Fruit fly (Drosophila melanogaster) whole organism, prepupa: ENCODE data around the gene Mur29B.

Experiments used
- CG10631 ChIP-seq: fragments of 200-800 bp; sonication (Bioruptor generic); optimal IDR thresholded peaks from 2 replicates; lab custom pipeline; 2016; ENCODE audit warnings: missing biosample characterization, missing genetic modification characterization
- CG10669 ChIP-seq: fragments of 200-800 bp; sonication (Bioruptor generic); optimal IDR thresholded peaks from 3 replicates; lab custom pipeline; 2018; ENCODE audit warnings: missing biosample characterization, mild to moderate bottlenecking, missing genetic modification characterization, moderate library complexity
- CG11902 ChIP-seq: fragments of 200-800 bp; sonication (Bioruptor generic); optimal IDR thresholded peaks from 3 replicates; lab custom pipeline; 2016; ENCODE audit warnings: missing biosample characterization, missing genetic modification characterization
- CG15336 ChIP-seq: fragments of 200-800 bp; sonication (Bioruptor generic); IDR thresholded peaks from 2 replicates; pipeline ENCODE4 v1.3.6; 2022; ENCODE audit warnings: missing biosample characterization, missing genetic modification characterization
- CG1621 ChIP-seq: fragments of 200-800 bp; sonication (Bioruptor generic); optimal IDR thresholded peaks from 3 replicates; lab custom pipeline; 2018; ENCODE audit warnings: missing biosample characterization, mild to moderate bottlenecking, missing genetic modification characterization
- CG16779 ChIP-seq: fragments of 200-800 bp; sonication (Bioruptor generic); optimal IDR thresholded peaks from 3 replicates; lab custom pipeline; 2017; ENCODE audit warnings: missing biosample characterization, mild to moderate bottlenecking, missing genetic modification characterization
- CG31627 ChIP-seq: fragments of 200-800 bp; sonication (Bioruptor generic); optimal IDR thresholded peaks from 3 replicates; lab custom pipeline; 2016; ENCODE audit warnings: missing biosample characterization, missing genetic modification characterization
- CG34406 ChIP-seq: fragments of 200-800 bp; sonication (Bioruptor generic); optimal IDR thresholded peaks from 3 replicates; lab custom pipeline; 2016; ENCODE audit warnings: missing biosample characterization, missing genetic modification characterization
- CG3919 ChIP-seq: fragments of 200-800 bp; sonication (Bioruptor generic); optimal IDR thresholded peaks from 3 replicates; lab custom pipeline; 2016; ENCODE audit warnings: missing biosample characterization, missing genetic modification characterization
- CG4318 ChIP-seq: fragments of 200-800 bp; sonication (Bioruptor generic); optimal IDR thresholded peaks from 3 replicates; lab custom pipeline; 2017; ENCODE audit warnings: missing biosample characterization, mild to moderate bottlenecking, missing genetic modification characterization
- CG6808 ChIP-seq: fragments of 200-800 bp; sonication (Bioruptor generic); optimal IDR thresholded peaks from 3 replicates; lab custom pipeline; 2017; ENCODE audit warnings: missing biosample characterization, missing genetic modification characterization, mild to moderate bottlenecking, moderate library complexity, missing genetic modification reagents
- CG6854 ChIP-seq: fragments of 200-800 bp; sonication (Bioruptor generic); optimal IDR thresholded peaks from 2 replicates; lab custom pipeline; 2017; ENCODE audit warnings: missing biosample characterization, mild to moderate bottlenecking, missing genetic modification characterization
- Eip75B ChIP-seq: fragments of 200-800 bp; sonication (Bioruptor generic); optimal IDR thresholded peaks from 3 replicates; lab custom pipeline; 2016; ENCODE audit warnings: missing biosample characterization, missing genetic modification characterization
- Eip93F ChIP-seq: fragments of 200-800 bp; sonication (Bioruptor generic); optimal IDR thresholded peaks from 2 replicates; lab custom pipeline; 2016; ENCODE audit warnings: missing biosample characterization, mild to moderate bottlenecking, missing genetic modification characterization
- Ets21C ChIP-seq: fragments of 200-800 bp; sonication (Bioruptor generic); optimal IDR thresholded peaks from 3 replicates; lab custom pipeline; 2016; ENCODE audit warnings: missing biosample characterization, missing genetic modification characterization
- Ets96B ChIP-seq: fragments of 200-800 bp; optimal IDR thresholded peaks from 2 replicates; lab custom pipeline; 2019; ENCODE audit warnings: missing biosample characterization, mild to moderate bottlenecking, missing genetic modification characterization, moderate library complexity
- Gug ChIP-seq: fragments of 200-800 bp; sonication (Bioruptor generic); IDR thresholded peaks from 2 replicates; pipeline ENCODE4 v1.3.6; 2022; ENCODE audit warnings: missing biosample characterization, missing genetic modification characterization
- Hr38 ChIP-seq: sonication (Bioruptor generic); optimal IDR thresholded peaks from 2 replicates; lab custom pipeline; 2016; ENCODE audit warnings: missing biosample characterization, missing genetic modification characterization
- Hr39 ChIP-seq: fragments of 200-800 bp; sonication (Bioruptor generic); optimal IDR thresholded peaks from 2 replicates; lab custom pipeline; 2016; ENCODE audit warnings: missing biosample characterization, missing genetic modification characterization
- Hr4 ChIP-seq: fragments of 200-800 bp; sonication (Bioruptor generic); optimal IDR thresholded peaks from 3 replicates; lab custom pipeline; 2016; ENCODE audit warnings: missing biosample characterization, missing genetic modification characterization
- Lpt ChIP-seq: fragments of 200-800 bp; sonication (Bioruptor generic); optimal IDR thresholded peaks from 3 replicates; lab custom pipeline; 2016; ENCODE audit warnings: missing biosample characterization, missing genetic modification characterization
- OdsH ChIP-seq: fragments of 200-800 bp; sonication (Bioruptor generic); optimal IDR thresholded peaks from 3 replicates; lab custom pipeline; 2016; ENCODE audit warnings: missing biosample characterization, missing genetic modification characterization
- Smox ChIP-seq: fragments of 200-800 bp; sonication (Bioruptor generic); optimal IDR thresholded peaks from 3 replicates; lab custom pipeline; 2016; ENCODE audit warnings: missing biosample characterization, missing genetic modification characterization
- Sox102F ChIP-seq: fragments of 200-800 bp; sonication (Bioruptor generic); optimal IDR thresholded peaks from 2 replicates; lab custom pipeline; 2016; ENCODE audit warnings: missing biosample characterization, mild to moderate bottlenecking, missing genetic modification characterization
- Sox14 ChIP-seq: fragments of 200-800 bp; sonication (Bioruptor generic); optimal IDR thresholded peaks from 3 replicates; lab custom pipeline; 2016; ENCODE audit warnings: missing biosample characterization, missing genetic modification characterization
- Sox15 ChIP-seq: fragments of 200-800 bp; sonication (Bioruptor generic); optimal IDR thresholded peaks from 3 replicates; lab custom pipeline; 2016; ENCODE audit warnings: missing biosample characterization, missing genetic modification characterization
- achi ChIP-seq: fragments of 200-800 bp; sonication (Bioruptor generic); optimal IDR thresholded peaks from 3 replicates; lab custom pipeline; 2016; ENCODE audit warnings: missing biosample characterization, missing genetic modification characterization
- cyc ChIP-seq: fragments of 200-800 bp; sonication (Bioruptor generic); optimal IDR thresholded peaks from 3 replicates; lab custom pipeline; 2016; ENCODE audit warnings: missing biosample characterization, missing genetic modification characterization
- dac ChIP-seq: fragments of 200-800 bp; sonication (Bioruptor generic); optimal IDR thresholded peaks from 2 replicates; lab custom pipeline; 2017; ENCODE audit warnings: missing biosample characterization, mild to moderate bottlenecking, missing genetic modification characterization
- dsx ChIP-seq: fragments of 200-800 bp; optimal IDR thresholded peaks from 3 replicates; lab custom pipeline; 2019; ENCODE audit warnings: missing biosample characterization, mild to moderate bottlenecking, missing genetic modification characterization, moderate library complexity; ENCODE audit not compliant: poor library complexity, severe bottlenecking
- eg ChIP-seq: fragments of 200-800 bp; sonication (Bioruptor generic); IDR thresholded peaks from 3 replicates; pipeline ENCODE4 v1.3.6; 2022; ENCODE audit warnings: missing biosample characterization, missing genetic modification characterization
- esn ChIP-seq: fragments of 200-800 bp; sonication (Bioruptor generic); optimal IDR thresholded peaks from 2 replicates; lab custom pipeline; 2016; ENCODE audit warnings: missing biosample characterization, mild to moderate bottlenecking, missing genetic modification characterization, moderate library complexity
- fkh ChIP-seq: fragments of 200-800 bp; sonication (Bioruptor generic); optimal IDR thresholded peaks from 3 replicates; lab custom pipeline; 2017; ENCODE audit warnings: missing biosample characterization, mild to moderate bottlenecking, missing genetic modification characterization, moderate library complexity
- lz ChIP-seq: fragments of 200-800 bp; sonication (Bioruptor generic); optimal IDR thresholded peaks from 3 replicates; lab custom pipeline; 2016; ENCODE audit warnings: missing biosample characterization, missing genetic modification characterization
- net ChIP-seq: fragments of 200-800 bp; sonication (Bioruptor generic); optimal IDR thresholded peaks from 3 replicates; lab custom pipeline; 2016; ENCODE audit warnings: missing biosample characterization, missing genetic modification characterization
- salr ChIP-seq, 2 experiments: fragments of 200-800 bp; sonication (Bioruptor generic); optimal IDR thresholded peaks; 3 replicates each; lab custom pipeline; 2016 to 2018; ENCODE audit warnings: missing biosample characterization in 2 of 2, missing genetic modification characterization in 2 of 2, mild to moderate bottlenecking in 1 of 2
- spab ChIP-seq: fragments of 200-800 bp; sonication (Bioruptor generic); optimal IDR thresholded peaks from 2 replicates; lab custom pipeline; 2017; ENCODE audit warnings: missing biosample characterization, mild to moderate bottlenecking, missing genetic modification characterization, missing genetic modification reagents
- ss ChIP-seq, 2 experiments: fragments of 200-800 bp; sonication (Bioruptor generic); optimal IDR thresholded peaks; 2 replicates in 1 of 2; 3 replicates in 1 of 2; lab custom pipeline; 2017 to 2018; ENCODE audit warnings: mild to moderate bottlenecking in 2 of 2, missing biosample characterization in 2 of 2, missing genetic modification characterization in 2 of 2, moderate library complexity in 1 of 2
- svp ChIP-seq: fragments of 200-800 bp; sonication (Bioruptor generic); peaks from one replicate; lab custom pipeline; 2016; ENCODE audit warnings: missing biosample characterization, missing genetic modification characterization
- topi ChIP-seq: fragments of 200-800 bp; sonication (Bioruptor generic); optimal IDR thresholded peaks from 3 replicates; lab custom pipeline; 2016; ENCODE audit warnings: missing biosample characterization, missing genetic modification characterization
- vri ChIP-seq: fragments of 200-800 bp; sonication (Bioruptor generic); optimal IDR thresholded peaks from 3 replicates; lab custom pipeline; 2016; ENCODE audit warnings: missing biosample characterization, mild to moderate bottlenecking, missing genetic modification characterization

Gene Mur29B

dm6 chr2L:8362273-8362954 is 10.4 kb downstream of the Mur29B start, which contains the start of gene CG7627 (continued):
- peak; percentile 55 for TF ChIP-seq Gug (GFP tag; lab: Robert Waterston, UW)
- TF ChIP-seq Sox14, result peak; percentile 72
- peak; percentile 73 for TF ChIP-seq Hr39 (GFP tag; lab: Kevin White, UChicago)
- peak; percentile 51 for TF ChIP-seq fkh (GFP tag; lab: Kevin White, UChicago)
- TF ChIP-seq CG34406 (GFP tag; lab: Kevin White, UChicago), result peak; percentile 51
- peak; percentile 16 for TF ChIP-seq Lpt (GFP tag; lab: Kevin White, UChicago)
- peak; percentile 73 for TF ChIP-seq net (GFP tag; lab: Kevin White, UChicago)
- peak; percentile 58 for TF ChIP-seq Hr4 (GFP tag; lab: Kevin White, UChicago)
- TF ChIP-seq CG6808, result peak; percentile 64
- peak; percentile 71 for TF ChIP-seq topi (GFP tag; lab: Kevin White, UChicago)
- peak; percentile 66 for TF ChIP-seq CG15336
- no peak for TF ChIP-seq Hr38
- TF ChIP-seq spab (GFP tag; lab: Kevin White, UChicago), result peak; percentile 53
- peak; percentile 8 for TF ChIP-seq CG1621 (tag; lab: Kevin White, UChicago)
- peak; percentile 7 for TF ChIP-seq CG16779 (tag; lab: Kevin White, UChicago)
- TF ChIP-seq Eip75B (GFP tag; lab: Kevin White, UChicago), result peak; percentile 58
- TF ChIP-seq OdsH (GFP tag; lab: Kevin White, UChicago), result peak; percentile 65
- TF ChIP-seq esn (GFP tag; lab: Kevin White, UChicago), result peak; percentile 84
- TF ChIP-seq CG10631 (GFP tag; lab: Kevin White, UChicago), result peak; percentile 35

dm6 chr2L:8362955-8363285 is 10.9 kb downstream of the Mur29B start:
- TF ChIP-seq svp (GFP tag; lab: Kevin White, UChicago) (no peak), topi (GFP tag; lab: Kevin White, UChicago) (no peak), eg (GFP tag; lab: Robert Waterston, UW) (peak; percentile 6; the same call in 2 of the 3 replicates), CG10669 (GFP tag; lab: Kevin White, UChicago) (no peak), CG11902 (GFP tag; lab: Kevin White, UChicago) (no peak), salr (GFP tag; optimal IDR thresholded peaks at IDR 0.05; lab: Kevin White, UChicago) (peak in 1 of 2 experiments; percentile 24), dac (GFP tag; lab: Kevin White, UChicago) (no peak)

dm6 chr2L:8364006-8364956 is 12.3 kb downstream of the Mur29B start, which contains the start of the genes RpS13 and CSN8:
Gene RpS13 (minus strand): TSS chr2L:8364662.
Gene CSN8 (plus strand): TSS chr2L:8364855.
- TF ChIP-seq salr (GFP tag; optimal IDR thresholded peaks at IDR 0.05; lab: Kevin White, UChicago) (no peak), lz (GFP tag; lab: Kevin White, UChicago) (peak; percentile 15), Hr38 (no peak), Ets21C (no peak), cyc (GFP tag; lab: Kevin White, UChicago) (no peak), esn (GFP tag; lab: Kevin White, UChicago) (peak; percentile 36), CG1621 (tag; lab: Kevin White, UChicago) (peak; percentile 49), CG6854 (no peak), dsx (GFP tag; lab: Kevin White, UChicago) (no peak), CG31627 (GFP tag; lab: Kevin White, UChicago) (no peak), Hr4 (GFP tag; lab: Kevin White, UChicago) (no peak), CG6808 (no peak), achi (GFP tag; lab: Kevin White, UChicago) (peak; percentile 100), Sox14 (peak; percentile 34), net (GFP tag; lab: Kevin White, UChicago) (no peak), Eip93F (GFP tag; lab: Kevin White, UChicago) (no peak), Hr39 (GFP tag; lab: Kevin White, UChicago) (peak; percentile 7), CG15336 (no peak), svp (GFP tag; lab: Kevin White, UChicago) (no peak), Smox (GFP tag; lab: Kevin White, UChicago) (peak; percentile 7), CG34406 (GFP tag; lab: Kevin White, UChicago) (no peak), CG3919 (no peak), Sox15 (no peak), Lpt (GFP tag; lab: Kevin White, UChicago) (no peak), dac (GFP tag; lab: Kevin White, UChicago) (no peak), CG4318 (GFP tag; lab: Kevin White, UChicago) (no peak), OdsH (GFP tag; lab: Kevin White, UChicago) (no peak), CG10631 (GFP tag; lab: Kevin White, UChicago) (no peak), fkh (GFP tag; lab: Kevin White, UChicago) (peak; percentile 53), Sox102F (GFP tag; lab: Kevin White, UChicago) (no peak), ss (GFP tag; optimal IDR thresholded peaks at IDR 0.05; lab: Kevin White, UChicago) (peak in 1 of 2 experiments; percentile 9), Eip75B (GFP tag; lab: Kevin White, UChicago) (no peak), vri (no peak), Ets96B (tag; lab: Kevin White, UChicago) (no peak)
